Worm (Caenorhabditis elegans) whole organism, young adult: ENCODE data around the gene Y42H9AR.4.
A peak's percentile ranks its signal among the peaks of the same experiment; 100 is the strongest.

Experiments
- aptf-3 ChIP-seq: fragments of 200-800 bp; sonication (Bioruptor generic); IDR thresholded peaks from 2 replicates; pipeline ENCODE4 v1.3.6; 2022; ENCODE audit warnings: missing genetic modification characterization, missing compliant biosample characterization
- egrh-3 ChIP-seq: fragments of 200-800 bp; sonication (Bioruptor generic); IDR thresholded peaks from 2 replicates; pipeline ENCODE4 v1.3.6; 2022; ENCODE audit warnings: missing genetic modification reagents, missing genetic modification characterization, missing compliant biosample characterization
- lsl-1 ChIP-seq: fragments of 200-800 bp; sonication (Bioruptor generic); optimal IDR thresholded peaks from 2 replicates; lab custom pipeline; 2018; ENCODE audit warnings: mild to moderate bottlenecking, missing genetic modification characterization, moderate library complexity, missing compliant biosample characterization

The Y42H9AR.4 gene

DNA sequence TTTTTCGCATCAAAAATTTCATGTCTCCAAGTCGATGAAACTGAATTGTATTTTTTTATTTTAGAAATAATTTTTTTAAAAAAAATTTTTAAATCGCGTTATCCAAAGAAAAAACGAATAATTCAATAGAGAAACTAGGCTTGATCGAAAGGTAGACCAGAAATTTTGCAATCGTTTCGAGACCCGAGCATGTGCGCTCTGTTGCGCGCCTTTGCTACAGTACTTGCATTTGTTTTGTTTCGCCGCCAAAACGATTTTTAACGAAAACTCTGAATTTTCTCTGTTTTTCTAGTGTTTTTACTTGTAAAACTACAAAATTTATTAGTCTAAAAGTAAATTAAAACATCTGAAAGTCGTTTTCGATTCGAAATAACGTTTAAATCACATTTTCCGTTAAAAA lies 50.8 kb downstream of the Y42H9AR.4 start (continued):
- TF ChIP-seq lsl-1 (GFP tag; lab: Kevin White, UChicago) (peak; percentile 92), egrh-3 (GFP tag; lab: Robert Waterston, UW) (no peak), aptf-3 (no peak)
